Worm (Caenorhabditis elegans) whole organism, mixed stage, embryonic: Measurements from ENCODE around the gene nprt-1.

ENCODE experiments used
- flh-1 ChIP-seq: fragments of 200-800 bp; sonication (Bioruptor generic); optimal IDR thresholded peaks from 2 replicates; lab custom pipeline; 2018; ENCODE audit warnings: mild to moderate bottlenecking, missing genetic modification characterization, moderate library complexity, missing compliant biosample characterization
- lin-13 ChIP-seq: fragments of 150-350 bp; optimal IDR thresholded peaks from 2 replicates; lab custom pipeline; 2014; ENCODE audit warnings: missing biosample characterization, missing genetic modification characterization
- lsy-2 ChIP-seq: fragments of 150-350 bp; optimal IDR thresholded peaks from 2 replicates; lab custom pipeline; 2014; ENCODE audit warnings: missing biosample characterization, missing genetic modification characterization
- nhr-28 ChIP-seq: fragments of 150-350 bp; optimal IDR thresholded peaks from 2 replicates; lab custom pipeline; 2014; ENCODE audit warnings: missing biosample characterization, missing genetic modification characterization
- pha-4 ChIP-seq: fragments of 150-350 bp; optimal IDR thresholded peaks from 2 replicates; lab custom pipeline; 2018; ENCODE audit warnings: missing biosample characterization, missing genetic modification reagents, missing genetic modification characterization
- snpc-4 ChIP-seq: fragments of 150-350 bp; optimal IDR thresholded peaks from 2 replicates; lab custom pipeline; 2014; ENCODE audit warnings: missing biosample characterization, missing genetic modification characterization
- unc-39 ChIP-seq: fragments of 150-350 bp; optimal IDR thresholded peaks from 2 replicates; lab custom pipeline; 2014; ENCODE audit warnings: missing biosample characterization, missing genetic modification characterization

- no peak for TF ChIP-seq pha-4 (tag; lab: Kevin White, UChicago)
- TF ChIP-seq unc-39 (tag; lab: Kevin White, UChicago), result no peak
- no peak for TF ChIP-seq snpc-4 (tag; lab: Kevin White, UChicago)
- no peak for TF ChIP-seq lin-13 (tag; lab: Kevin White, UChicago)
- no peak for TF ChIP-seq flh-1
- TF ChIP-seq nhr-28 (tag; lab: Kevin White, UChicago), result no peak
- no peak for TF ChIP-seq lsy-2 (tag; lab: Kevin White, UChicago)
These were observed 41.0 kb downstream of the nprt-1 start for ce11 chrIV:2849269-2849668.
